Worm (Caenorhabditis elegans): ENCODE measurements around the gene skpo-2.

The skpo-2 gene

DNA sequence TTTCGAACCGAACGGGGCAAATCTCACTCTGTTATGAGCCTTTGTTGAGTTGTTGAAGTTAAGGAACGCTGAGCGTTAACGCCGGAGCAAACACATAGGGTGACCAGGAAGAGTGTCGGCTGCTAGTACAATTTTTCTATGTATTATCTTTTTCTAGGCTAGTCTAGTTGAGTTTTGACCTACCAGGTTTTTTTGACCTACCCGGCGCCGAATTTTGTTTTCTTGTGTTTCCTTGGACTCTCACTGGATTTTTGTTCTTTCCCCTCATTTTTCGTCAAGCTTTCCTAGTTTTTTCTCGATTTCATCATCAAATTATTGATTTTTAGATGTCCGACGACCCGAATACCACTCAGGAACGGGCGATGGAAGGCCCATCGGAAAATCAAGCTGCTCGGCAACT is 54.8 kb downstream of the skpo-2 start, which contains the start of gene T06D4.1:
TSS of gene T06D4.1 (plus strand) at position 321 of the 400 bp plus-strand sequence.
- TF ChIP-seq mxl-2 (GFP tag; conservative IDR thresholded peaks at IDR 0.05) (no peak), ceh-44 (GFP tag; IDR thresholded peaks at IDR 0.05) (no peak), nhr-76 (tag; optimal IDR thresholded peaks at IDR 0.05) (no peak), mdl-1 (tag; optimal IDR thresholded peaks at IDR 0.05) (no peak), Y5F2A.4 (GFP tag; optimal IDR thresholded peaks at IDR 0.05) (no peak), ceh-32 (tag; optimal IDR thresholded peaks at IDR 0.05; ENCODE audit: poor library complexity) (no peak), F49E8.2 (tag; optimal IDR thresholded peaks at IDR 0.05; ENCODE audit: borderline replicate concordance) (no peak), nhr-111 (GFP tag; optimal IDR thresholded peaks at IDR 0.05) (no peak), spr-1 (tag; optimal IDR thresholded peaks at IDR 0.05) (no peak), php-3 (GFP tag; IDR thresholded peaks at IDR 0.05) (no peak), egl-27 (tag; optimal IDR thresholded peaks at IDR 0.05) (no peak), hif-1 (tag; optimal IDR thresholded peaks at IDR 0.05) (no peak), pha-4 (GFP tag; IDR thresholded peaks at IDR 0.05) (no peak), pha-4 (tag; optimal IDR thresholded peaks at IDR 0.05) (no peak), dmd-8 (GFP tag; IDR thresholded peaks at IDR 0.05) (no peak), nhr-11 (tag; optimal IDR thresholded peaks at IDR 0.05) (no peak)
